Worm (Caenorhabditis elegans): ENCODE results near the gene C17G10.10.

C17G10.10 gene

DNA sequence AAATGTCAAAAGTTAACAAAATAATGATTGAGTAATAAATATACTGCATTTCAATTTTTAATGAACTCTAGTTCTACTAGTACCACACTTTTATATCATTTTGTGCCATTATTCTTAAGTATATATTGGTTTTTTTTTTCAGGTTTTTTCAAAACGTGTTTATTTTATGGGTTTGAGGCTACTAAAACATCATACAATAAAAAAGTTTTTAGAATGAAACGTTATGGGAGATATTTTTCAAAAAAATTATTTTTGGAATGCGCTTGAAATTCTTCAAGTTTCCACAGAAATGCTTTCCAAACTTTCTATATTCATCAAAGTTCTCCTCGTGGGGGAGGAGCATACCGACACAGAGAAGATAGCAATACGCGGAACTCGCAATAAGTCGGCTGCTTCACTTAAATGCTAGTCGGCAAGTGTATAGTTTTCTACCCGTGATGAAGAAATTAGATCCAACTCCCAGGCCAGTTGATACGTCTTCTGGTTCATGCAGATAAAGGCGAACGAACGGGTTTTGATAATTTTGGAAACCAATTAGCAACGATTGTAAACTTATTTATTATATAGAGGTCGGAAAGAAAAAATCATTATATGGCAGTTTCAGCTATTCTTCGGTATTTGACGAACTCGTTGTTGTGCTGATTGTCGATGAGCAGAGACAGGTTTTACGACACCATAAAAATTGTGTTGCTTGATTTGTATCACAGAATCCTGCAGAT lies at the start of gene C17G10.10 (continued):
- TF ChIP-seq nfya-1 (tag; optimal IDR thresholded peaks at IDR 0.05; ENCODE audit: borderline replicate concordance, insufficient read depth) (no peak), ceh-27 (GFP tag; optimal IDR thresholded peaks at IDR 0.05) (peak; percentile 4), ekl-4 (GFP tag; IDR thresholded peaks at IDR 0.05) (peak; percentile 73; the same call in 1 of the 2 replicates), dpff-1 (tag; optimal IDR thresholded peaks at IDR 0.05) (no peak), lag-1 (GFP tag; IDR thresholded peaks at IDR 0.05) (no peak), F10E7.11 (tag; optimal IDR thresholded peaks at IDR 0.05) (no peak), him-1 (tag; optimal IDR thresholded peaks at IDR 0.05) (peak; percentile 94), ztf-22 (GFP tag; optimal IDR thresholded peaks at IDR 0.05) (no peak), mes-4 (tag; optimal IDR thresholded peaks at IDR 0.05) (no peak), unc-62 (GFP tag; optimal IDR thresholded peaks at IDR 0.05) (no peak), F57C9.4 (tag; optimal IDR thresholded peaks at IDR 0.05) (no peak), bed-1 (GFP tag; IDR thresholded peaks at IDR 0.05) (no peak), nhr-27 (tag; optimal IDR thresholded peaks at IDR 0.05) (no peak), F22D6.2 (tag; optimal IDR thresholded peaks at IDR 0.05) (peak; percentile 19), efl-1 (GFP tag; optimal IDR thresholded peaks at IDR 0.05) (peak; percentile 21), pha-4 (tag; optimal IDR thresholded peaks at IDR 0.05) (no peak), akir-1 (GFP tag; optimal IDR thresholded peaks at IDR 0.05) (no peak), K11D2.4 (GFP tag; IDR thresholded peaks at IDR 0.05) (no peak), athp-1 (tag; optimal IDR thresholded peaks at IDR 0.05) (no peak), nhr-120 (GFP tag; IDR thresholded peaks at IDR 0.05) (no peak), F39B2.1 (GFP tag; IDR thresholded peaks at IDR 0.05) (0 out of 2 replicates have a peak, but pooled peaks have one; percentile 37), lir-1 (GFP tag; conservative IDR thresholded peaks at IDR 0.05) (no peak), F49E8.2 (tag; optimal IDR thresholded peaks at IDR 0.05; ENCODE audit: insufficient read depth) (peak; percentile 88), gei-17 (GFP tag; optimal IDR thresholded peaks at IDR 0.05) (no peak), attf-3 (GFP tag; conservative IDR thresholded peaks at IDR 0.05) (no peak), B0261.1 (tag; optimal IDR thresholded peaks at IDR 0.05) (peak; percentile 9), sptf-2 (GFP tag; optimal IDR thresholded peaks at IDR 0.05) (no peak), B0035.1 (tag; optimal IDR thresholded peaks at IDR 0.05) (no peak), hrde-1 (tag; optimal IDR thresholded peaks at IDR 0.05; ENCODE audit: borderline replicate concordance) (peak; percentile 68), B0019.2 (GFP tag; conservative IDR thresholded peaks at IDR 0.05) (no peak), ztf-3 (GFP tag; optimal IDR thresholded peaks at IDR 0.05) (no peak), ets-4 (GFP tag; optimal IDR thresholded peaks at IDR 0.05) (no peak), cebp-1 (GFP tag; IDR thresholded peaks at IDR 0.05) (no peak), cebp-1 (tag; optimal IDR thresholded peaks at IDR 0.05) (no peak), hmg-20 (GFP tag; IDR thresholded peaks at IDR 0.05) (0 out of 2 replicates have a peak, but pooled peaks have one; percentile 11), nhr-80 (tag; optimal IDR thresholded peaks at IDR 0.05) (peak; percentile 59), nfya-2 (GFP tag; IDR thresholded peaks at IDR 0.05) (no peak), nfyb-1 (GFP tag; IDR thresholded peaks at IDR 0.05) (peak; percentile 89), Y56A3A.18 (GFP tag; IDR thresholded peaks at IDR 0.05) (no peak), let-526 (GFP tag; IDR thresholded peaks at IDR 0.05) (no peak), xnd-1 (tag; optimal IDR thresholded peaks at IDR 0.05) (peak; percentile 57), ceh-91 (GFP tag; IDR thresholded peaks at IDR 0.05) (peak; percentile 12; the same call in 1 of the 2 replicates), ztf-6 (GFP tag; IDR thresholded peaks at IDR 0.05) (no peak), hlh-26 (GFP tag; conservative IDR thresholded peaks at IDR 0.05) (no peak), dox-1 (GFP tag; IDR thresholded peaks at IDR 0.05) (peak; percentile 79), rpc-1 (optimal IDR thresholded peaks at IDR 0.05) (no peak), rpc-1 (tag; optimal IDR thresholded peaks at IDR 0.05) (peak; percentile 15), mxl-1 (tag; optimal IDR thresholded peaks at IDR 0.05) (no peak), pbrm-1 (GFP tag; IDR thresholded peaks at IDR 0.05) (peak; percentile 89)
